Fruit fly (Drosophila melanogaster): Measurements from ENCODE around the gene CG7560.
A peak's percentile ranks its signal among the peaks of the same experiment; 100 is the strongest.

Gene CG7560

DNA sequence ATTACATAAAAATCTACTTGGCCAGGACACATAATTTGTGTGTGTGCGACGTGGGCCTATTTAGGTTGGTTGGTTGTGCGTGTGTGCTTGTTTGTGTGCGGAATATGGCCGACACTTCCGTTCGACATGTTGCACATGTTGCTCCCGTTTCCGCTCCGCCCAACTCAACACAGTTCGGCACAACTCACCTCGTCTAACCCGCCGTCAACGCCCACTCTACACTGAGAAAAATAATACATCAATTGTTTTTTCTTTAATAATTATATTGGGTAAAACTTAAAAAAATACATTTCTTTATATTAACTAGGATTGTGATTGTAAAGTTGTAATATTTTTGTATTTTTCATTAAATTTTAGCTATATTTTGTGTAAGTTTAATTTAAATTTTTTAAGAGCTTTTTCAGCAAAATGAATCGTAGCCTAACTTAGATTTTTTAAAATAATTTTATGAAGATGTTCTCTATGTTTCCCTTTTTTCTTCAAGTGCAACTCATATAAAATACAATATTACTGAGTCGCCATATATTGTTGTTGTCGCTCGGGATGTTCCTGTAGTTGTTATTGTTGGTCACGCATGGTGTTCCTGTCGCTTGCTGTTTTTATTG lies 26.4 kb upstream of the CG7560 start (continued):
- no peak for TF ChIP-seq Dll (GFP tag; IDR thresholded peaks at IDR 0.05; ENCODE audit: partially characterized antibody)
- TF ChIP-seq CG11456 (GFP tag; IDR thresholded peaks at IDR 0.05), result no peak
- TF ChIP-seq hth (optimal IDR thresholded peaks at IDR 0.05), result no peak
- TF ChIP-seq cato (GFP tag; optimal IDR thresholded peaks at IDR 0.05; ENCODE audit: borderline replicate concordance), result peak; percentile 0
- no peak for TF ChIP-seq luna (GFP tag; optimal IDR thresholded peaks at IDR 0.05)
- TF ChIP-seq Blimp-1 (GFP tag; optimal IDR thresholded peaks at IDR 0.05), result peak; percentile 69
- no peak for TF ChIP-seq CG11560 (tag; IDR thresholded peaks at IDR 0.05)
- TF ChIP-seq CG13775 (GFP tag; optimal IDR thresholded peaks at IDR 0.05), result peak; percentile 34
- peak; percentile 69 for TF ChIP-seq grau (tag; optimal IDR thresholded peaks at IDR 0.05)
- TF ChIP-seq nerfin-2 (GFP tag; IDR thresholded peaks at IDR 0.05; ENCODE audit: partially characterized antibody), result no peak
- peak; percentile 36 for TF ChIP-seq Spps (tag; optimal IDR thresholded peaks at IDR 0.05)
- TF ChIP-seq Atf-2 (GFP tag; optimal IDR thresholded peaks at IDR 0.05), result no peak
- TF ChIP-seq sug (tag; optimal IDR thresholded peaks at IDR 0.05), result no peak
- TF ChIP-seq CG34376 (GFP tag; optimal IDR thresholded peaks at IDR 0.05), result no peak
- TF ChIP-seq fu2 (GFP tag; optimal IDR thresholded peaks at IDR 0.05), result no peak
- no peak for TF ChIP-seq zen2 (GFP tag; IDR thresholded peaks at IDR 0.05; ENCODE audit: partially characterized antibody)
- TF ChIP-seq lbe (GFP tag; optimal IDR thresholded peaks at IDR 0.05), result no peak
- TF ChIP-seq da (GFP tag; optimal IDR thresholded peaks at IDR 0.05), result no peak
- no peak for TF ChIP-seq CG10959 (GFP tag; IDR thresholded peaks at IDR 0.05)
- no peak for TF ChIP-seq Dip2 (GFP tag; IDR thresholded peaks at IDR 0.05)
- no peak for TF ChIP-seq sens-2 (GFP tag; IDR thresholded peaks at IDR 0.05)
- TF ChIP-seq HmgZ (tag; optimal IDR thresholded peaks at IDR 0.05), result no peak
- TF ChIP-seq HmgD (GFP tag; optimal IDR thresholded peaks at IDR 0.05), result no peak
- no peak for TF ChIP-seq CG16813 (GFP tag; IDR thresholded peaks at IDR 0.05; ENCODE audit: partially characterized antibody)
- no peak for TF ChIP-seq sna (GFP tag; IDR thresholded peaks at IDR 0.05; ENCODE audit: partially characterized antibody)
- no peak for TF ChIP-seq CG8765 (GFP tag; IDR thresholded peaks at IDR 0.05)
- TF ChIP-seq cas (GFP tag; IDR thresholded peaks at IDR 0.05), result no peak
- peak in 1 of 2 experiments; percentile 26 for TF ChIP-seq dpn (GFP tag; optimal IDR thresholded peaks at IDR 0.05)
- no peak for TF ChIP-seq Drgx (GFP tag; IDR thresholded peaks at IDR 0.05)
- TF ChIP-seq Ravus (GFP tag; IDR thresholded peaks at IDR 0.05), result no peak
- TF ChIP-seq CG8281 (tag; optimal IDR thresholded peaks at IDR 0.05), result no peak
- TF ChIP-seq PHDP (tag; optimal IDR thresholded peaks at IDR 0.05), result peak; percentile 56
- TF ChIP-seq CG5245 (GFP tag; optimal IDR thresholded peaks at IDR 0.05), result no peak
- TF ChIP-seq cwo (GFP tag; optimal IDR thresholded peaks at IDR 0.05), result peak; percentile 36
- TF ChIP-seq CG17186 (GFP tag; optimal IDR thresholded peaks at IDR 0.05), result no peak
- no peak for TF ChIP-seq Hr39 (optimal IDR thresholded peaks at IDR 0.05)
- no peak for TF ChIP-seq pfk (GFP tag; optimal IDR thresholded peaks at IDR 0.05)
- no peak for TF ChIP-seq NfI (GFP tag; optimal IDR thresholded peaks at IDR 0.05)
- TF ChIP-seq Sry-δ (GFP tag; optimal IDR thresholded peaks at IDR 0.05), result no peak
- TF ChIP-seq CG1647 (GFP tag; optimal IDR thresholded peaks at IDR 0.05), result no peak
- no peak for TF ChIP-seq vnd (GFP tag; IDR thresholded peaks at IDR 0.05; ENCODE audit: partially characterized antibody)
- TF ChIP-seq lmd (GFP tag; IDR thresholded peaks at IDR 0.05), result peak; percentile 50; the same call in 1 of the 2 replicates
- no peak for TF ChIP-seq ac (GFP tag; optimal IDR thresholded peaks at IDR 0.05)
- no peak for TF ChIP-seq CG6272 (GFP tag; IDR thresholded peaks at IDR 0.05)
- TF ChIP-seq danr (GFP tag; IDR thresholded peaks at IDR 0.05), result no peak
- peak; percentile 34; the same call in 1 of the 2 replicates for TF ChIP-seq Atf6 (GFP tag; IDR thresholded peaks at IDR 0.05)
- TF ChIP-seq pan (optimal IDR thresholded peaks at IDR 0.05), result no peak
- peak in 1 of 2 experiments; percentile 33 for TF ChIP-seq pan (GFP tag; optimal IDR thresholded peaks at IDR 0.05 in 1 of 2, IDR thresholded peaks at IDR 0.05 in 1 of 2)
- TF ChIP-seq Oaz (GFP tag; IDR thresholded peaks at IDR 0.05), result no peak
- TF ChIP-seq CG4282 (GFP tag; optimal IDR thresholded peaks at IDR 0.05), result no peak
- peak; percentile 89 for TF ChIP-seq CG2712 (tag; optimal IDR thresholded peaks at IDR 0.05)
